Worm (Caenorhabditis elegans) whole organism, L4/young adult: ENCODE results near the gene srz-74.

Experiments
- W03F9.2 ChIP-seq: fragments of 150-350 bp; optimal IDR thresholded peaks from 2 replicates; lab custom pipeline; 2014; ENCODE audit warnings: missing biosample characterization, missing genetic modification characterization
- dao-5 ChIP-seq: sonication (generic microtip); optimal IDR thresholded peaks from 2 replicates; lab custom pipeline; 2016; ENCODE audit warnings: missing genotype, missing genetic modification characterization, moderate library complexity, missing compliant biosample characterization

ce11 chrIV:16377942-16378341 lies 48.7 kb downstream of the srz-74 start:
- TF ChIP-seq dao-5 (tag; lab: Kevin White, UChicago) (no peak), W03F9.2 (no peak)
